Worm (Caenorhabditis elegans) whole organism, L1 larva: ENCODE data around the gene T09F5.1.

ENCODE experiments used
- blmp-1 ChIP-seq: fragments of 150-350 bp; optimal IDR thresholded peaks from 2 replicates; lab custom pipeline; 2014; ENCODE audit warnings: missing biosample characterization, missing genetic modification characterization
- ceh-82 ChIP-seq, 3 experiments: fragments of 150-350 bp in 1 of 3; sonication (generic microtip) in 2 of 3; optimal IDR thresholded peaks; 2 replicates each; lab custom pipeline; 2014 to 2017; ENCODE audit warnings: missing biosample characterization in 3 of 3, missing genetic modification characterization in 3 of 3
- dsc-1 ChIP-seq: sonication (generic microtip); optimal IDR thresholded peaks from 2 replicates; lab custom pipeline; 2016; ENCODE audit warnings: mild to moderate bottlenecking, missing genetic modification characterization, missing compliant biosample characterization
- egl-27 ChIP-seq, 2 experiments: fragments of 150-350 bp in 1 of 2; sonication (generic microtip); optimal IDR thresholded peaks; 3 replicates each; lab custom pipeline; 2017 to 2018; ENCODE audit warnings: missing biosample characterization in 2 of 2, missing genetic modification characterization in 2 of 2, missing genetic modification reagents in 2 of 2
- jun-1 ChIP-seq: fragments of 150-350 bp; optimal IDR thresholded peaks from 2 replicates; lab custom pipeline; 2014; ENCODE audit warnings: missing biosample characterization, missing genetic modification reagents, missing genetic modification characterization
- lsy-2 ChIP-seq, 2 experiments: fragments of 150-350 bp; optimal IDR thresholded peaks; 2 replicates each; lab custom pipeline; 2014; ENCODE audit warnings: missing biosample characterization in 2 of 2, missing genetic modification characterization in 2 of 2
- mdl-1 ChIP-seq, 2 experiments: fragments of 150-350 bp; optimal IDR thresholded peaks; 2 replicates each; lab custom pipeline; 2014 to 2017; ENCODE audit warnings: missing biosample characterization in 2 of 2, missing genetic modification characterization in 2 of 2, inconsistent platforms in 1 of 2
- nhr-11 ChIP-seq: fragments of 150-350 bp; optimal IDR thresholded peaks from 2 replicates; lab custom pipeline; 2014; ENCODE audit warnings: missing biosample characterization, missing genetic modification characterization
- nhr-12 ChIP-seq: sonication (generic microtip); optimal IDR thresholded peaks from 2 replicates; lab custom pipeline; 2017; ENCODE audit warnings: missing biosample characterization, missing genetic modification characterization
- nhr-28 ChIP-seq: fragments of 150-350 bp; optimal IDR thresholded peaks from 2 replicates; lab custom pipeline; 2014; ENCODE audit warnings: missing biosample characterization, missing genetic modification characterization
- skn-1 ChIP-seq: fragments of 150-350 bp; optimal IDR thresholded peaks from 2 replicates; lab custom pipeline; 2014; ENCODE audit warnings: missing biosample characterization, missing genetic modification characterization
- unc-62 ChIP-seq: fragments of 150-350 bp; optimal IDR thresholded peaks from 2 replicates; lab custom pipeline; 2014; ENCODE audit warnings: missing biosample characterization, missing genetic modification reagents, missing genetic modification characterization
- xbp-1 ChIP-seq: sonication (generic microtip); optimal IDR thresholded peaks from 2 replicates; lab custom pipeline; 2016; ENCODE audit warnings: missing genetic modification characterization, missing compliant biosample characterization
- ztf-11 ChIP-seq, 2 experiments: sonication (generic microtip); optimal IDR thresholded peaks; 2 replicates each; lab custom pipeline; 2016 to 2017; ENCODE audit warnings: missing genetic modification characterization in 2 of 2, missing biosample characterization in 1 of 2, missing compliant biosample characterization in 1 of 2

DNA sequence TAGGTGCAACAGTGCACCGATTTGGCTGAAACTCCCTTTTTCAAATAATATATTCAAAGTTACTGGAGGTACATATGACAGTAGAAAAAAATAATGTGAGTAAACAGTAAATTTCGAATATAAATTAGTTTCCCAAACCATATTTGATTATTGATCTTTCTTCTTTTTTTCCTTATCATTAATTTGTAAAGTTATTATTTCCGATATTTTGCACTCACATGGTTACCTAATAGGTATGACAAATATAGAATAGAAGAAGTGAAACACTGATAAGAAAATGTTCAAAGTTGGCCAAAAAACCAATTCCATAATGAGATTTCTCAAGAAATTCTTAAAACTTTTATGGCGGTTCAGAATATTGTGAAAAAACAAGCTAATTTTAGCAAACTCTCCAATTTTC lies 9.1 kb upstream of the T09F5.1 start:
- TF ChIP-seq nhr-11 (tag; lab: Kevin White, UChicago) (no peak), unc-62 (GFP tag; lab: Kevin White, UChicago) (no peak), xbp-1 (tag; lab: Kevin White, UChicago) (no peak), jun-1 (tag; lab: Kevin White, UChicago) (no peak), blmp-1 (tag; lab: Kevin White, UChicago) (no peak), egl-27 (tag; optimal IDR thresholded peaks at IDR 0.05; lab: Kevin White, UChicago) (no peak), nhr-28 (tag; lab: Kevin White, UChicago) (no peak), ceh-82 (tag; optimal IDR thresholded peaks at IDR 0.05; lab: Kevin White, UChicago) (no peak), nhr-12 (tag; lab: Kevin White, UChicago) (no peak), ztf-11 (tag; optimal IDR thresholded peaks at IDR 0.05; lab: Kevin White, UChicago) (no peak), dsc-1 (no peak), mdl-1 (tag; optimal IDR thresholded peaks at IDR 0.05; lab: Kevin White, UChicago) (no peak), skn-1 (tag; lab: Kevin White, UChicago) (no peak), lsy-2 (tag; optimal IDR thresholded peaks at IDR 0.05; lab: Kevin White, UChicago) (no peak)
